Fruit fly (Drosophila melanogaster) whole organism, embryonic: Measurements from ENCODE around the gene pyd.

Experiments
- Atf-2 ChIP-seq: fragments of 200-800 bp; sonication (Bioruptor generic); optimal IDR thresholded peaks from 2 replicates; lab custom pipeline; 2016; ENCODE audit warnings: missing biosample characterization, missing genetic modification characterization
- C15 ChIP-seq: fragments of 200-800 bp; sonication (Bioruptor generic); IDR thresholded peaks from 3 replicates; pipeline ENCODE4 v1.3.6; 2022; ENCODE audit warnings: missing biosample characterization, missing genetic modification characterization
- CG10462 ChIP-seq: fragments of 200-800 bp; sonication (Bioruptor generic); optimal IDR thresholded peaks from 2 replicates; lab custom pipeline; 2016; ENCODE audit warnings: missing biosample characterization, missing genetic modification characterization
- CG12299 ChIP-seq: fragments of 200-800 bp; sonication (Bioruptor generic); optimal IDR thresholded peaks from 2 replicates; lab custom pipeline; 2018; ENCODE audit warnings: missing biosample characterization, mild to moderate bottlenecking, missing genetic modification characterization
- CG12391 ChIP-seq: fragments of 200-800 bp; sonication (Bioruptor generic); optimal IDR thresholded peaks from 3 replicates; lab custom pipeline; 2018; ENCODE audit warnings: missing biosample characterization, mild to moderate bottlenecking, missing genetic modification characterization, moderate library complexity
- CG12769 ChIP-seq: fragments of 200-800 bp; sonication (Bioruptor generic); optimal IDR thresholded peaks from 2 replicates; lab custom pipeline; 2019; ENCODE audit warnings: missing biosample characterization, mild to moderate bottlenecking, missing genetic modification characterization, moderate library complexity
- CG13287 ChIP-seq: fragments of 200-800 bp; sonication (Bioruptor generic); IDR thresholded peaks from 2 replicates; pipeline ENCODE4 v1.3.6; 2022; ENCODE audit warnings: missing biosample characterization, missing genetic modification characterization; ENCODE audit not compliant: partially characterized antibody
- CG14014 ChIP-seq: fragments of 200-800 bp; sonication (Bioruptor generic); IDR thresholded peaks from 2 replicates; pipeline ENCODE4 v1.3.6; 2022; ENCODE audit warnings: missing biosample characterization, missing genetic modification characterization
- CG14965 ChIP-seq: fragments of 200-800 bp; sonication (Bioruptor generic); optimal IDR thresholded peaks from 2 replicates; lab custom pipeline; 2016; ENCODE audit warnings: missing biosample characterization, missing genetic modification characterization, borderline replicate concordance
- CG15514 ChIP-seq: fragments of 200-800 bp; sonication (Bioruptor generic); optimal IDR thresholded peaks from 3 replicates; lab custom pipeline; 2017; ENCODE audit warnings: missing biosample characterization, missing genetic modification characterization, mild to moderate bottlenecking, moderate library complexity, missing genetic modification reagents
- CG15601 ChIP-seq: fragments of 200-800 bp; sonication (Bioruptor generic); optimal IDR thresholded peaks from 3 replicates; lab custom pipeline; 2019; ENCODE audit warnings: missing biosample characterization, mild to moderate bottlenecking, missing genetic modification characterization, moderate library complexity
- CG16779 ChIP-seq: fragments of 200-800 bp; sonication (Bioruptor generic); IDR thresholded peaks from 2 replicates; pipeline ENCODE4 v1.3.6; 2022; ENCODE audit warnings: missing biosample characterization, missing genetic modification characterization
- CG2875 ChIP-seq: fragments of 200-800 bp; sonication (Bioruptor generic); optimal IDR thresholded peaks from 2 replicates; lab custom pipeline; 2017; ENCODE audit warnings: missing biosample characterization, mild to moderate bottlenecking, missing genetic modification characterization, missing genetic modification reagents
- CG31388 ChIP-seq: fragments of 200-800 bp; sonication (Bioruptor generic); optimal IDR thresholded peaks from 2 replicates; lab custom pipeline; 2016; ENCODE audit warnings: missing biosample characterization, missing genetic modification characterization
- CG31441 ChIP-seq: fragments of 200-800 bp; sonication (Bioruptor generic); IDR thresholded peaks from 2 replicates; pipeline ENCODE4 v1.3.6; 2022; ENCODE audit warnings: missing biosample characterization, missing genetic modification characterization
- CG33213 ChIP-seq: fragments of 200-800 bp; sonication (Bioruptor generic); optimal IDR thresholded peaks from 3 replicates; lab custom pipeline; 2016; ENCODE audit warnings: missing biosample characterization, missing genetic modification characterization
- CG7556 ChIP-seq: fragments of 200-800 bp; sonication (Bioruptor generic); optimal IDR thresholded peaks from 2 replicates; lab custom pipeline; 2017; ENCODE audit warnings: missing biosample characterization, mild to moderate bottlenecking, missing genetic modification characterization
- CG7928 ChIP-seq: fragments of 200-800 bp; sonication (Bioruptor generic); optimal IDR thresholded peaks from 2 replicates; lab custom pipeline; 2017; ENCODE audit warnings: missing biosample characterization, mild to moderate bottlenecking, missing genetic modification characterization
- CG8290 ChIP-seq, 3 experiments: fragments of 200-800 bp; sonication (Bioruptor generic); optimal IDR thresholded peaks; 2 replicates each; lab custom pipeline; 2016 to 2019; ENCODE audit warnings: missing biosample characterization in 3 of 3, missing genetic modification characterization in 3 of 3, mild to moderate bottlenecking in 2 of 3, moderate library complexity in 1 of 3
- CG9797 ChIP-seq: fragments of 200-800 bp; sonication (Bioruptor generic); optimal IDR thresholded peaks from 3 replicates; lab custom pipeline; 2018; ENCODE audit warnings: missing biosample characterization, mild to moderate bottlenecking, missing genetic modification characterization
- Chrac-16 ChIP-seq: fragments of 200-800 bp; sonication (Bioruptor generic); optimal IDR thresholded peaks from 3 replicates; lab custom pipeline; 2016; ENCODE audit warnings: missing biosample characterization, missing genetic modification characterization
- Jarid2 ChIP-seq: fragments of 200-800 bp; sonication (Bioruptor generic); optimal IDR thresholded peaks from 3 replicates; lab custom pipeline; 2017; ENCODE audit warnings: mild to moderate bottlenecking, missing biosample characterization, missing genetic modification reagents, missing genetic modification characterization
- Lpt ChIP-seq: fragments of >200 bp; optimal IDR thresholded peaks from 2 replicates; lab custom pipeline; 2018; ENCODE audit warnings: missing biosample characterization, missing genetic modification characterization
- NC2β ChIP-seq: fragments of 200-800 bp; sonication (Bioruptor generic); optimal IDR thresholded peaks from 2 replicates; lab custom pipeline; 2016; ENCODE audit warnings: missing biosample characterization, missing genetic modification characterization
- Nf-YB ChIP-seq: fragments of 200-800 bp; sonication (Bioruptor generic); optimal IDR thresholded peaks from 3 replicates; lab custom pipeline; 2019; ENCODE audit warnings: missing biosample characterization, mild to moderate bottlenecking, missing genetic modification characterization, moderate library complexity
- Oli ChIP-seq: fragments of 200-800 bp; sonication (Bioruptor generic); optimal IDR thresholded peaks from 2 replicates; lab custom pipeline; 2018; ENCODE audit warnings: missing biosample characterization, mild to moderate bottlenecking, missing genetic modification characterization, moderate library complexity
- Usf ChIP-seq: fragments of 200-800 bp; sonication (Bioruptor generic); optimal IDR thresholded peaks from 2 replicates; lab custom pipeline; 2017; ENCODE audit warnings: missing genotype, missing biosample characterization, missing genetic modification characterization
- Xrp1 ChIP-seq: fragments of 200-800 bp; sonication (Bioruptor generic); IDR thresholded peaks from 2 replicates; pipeline ENCODE4 v1.3.6; 2022; ENCODE audit warnings: missing biosample characterization, missing genetic modification characterization
- ab ChIP-seq: fragments of 200-800 bp; sonication (Bioruptor generic); optimal IDR thresholded peaks from 2 replicates; lab custom pipeline; 2016; ENCODE audit warnings: missing biosample characterization, missing genetic modification characterization
- ash1 ChIP-seq: fragments of 200-800 bp; sonication (Bioruptor generic); optimal IDR thresholded peaks from 2 replicates; lab custom pipeline; 2018; ENCODE audit warnings: missing biosample characterization, mild to moderate bottlenecking, missing genetic modification characterization
- dmrt11E ChIP-seq: fragments of 200-800 bp; sonication (Bioruptor generic); optimal IDR thresholded peaks from 3 replicates; lab custom pipeline; 2018; ENCODE audit warnings: missing biosample characterization, mild to moderate bottlenecking, missing genetic modification characterization, moderate library complexity
- en ChIP-seq: fragments of 200-800 bp; sonication (Bioruptor generic); optimal IDR thresholded peaks from 2 replicates; lab custom pipeline; 2016; ENCODE audit warnings: missing biosample characterization, missing genetic modification characterization
- ewg ChIP-seq: fragments of 200-800 bp; sonication (Bioruptor generic); optimal IDR thresholded peaks from 3 replicates; lab custom pipeline; 2017; ENCODE audit warnings: mild to moderate bottlenecking, missing biosample characterization, missing genetic modification reagents, missing genetic modification characterization
- fd64A ChIP-seq: fragments of 200-800 bp; sonication (Bioruptor generic); optimal IDR thresholded peaks from 3 replicates; lab custom pipeline; 2018; ENCODE audit warnings: missing biosample characterization, mild to moderate bottlenecking, missing genetic modification characterization
- insv ChIP-seq, 2 experiments: fragments of 200-800 bp; sonication (Bioruptor generic); optimal IDR thresholded peaks; 3 replicates each; lab custom pipeline; 2016 to 2018; ENCODE audit warnings: missing biosample characterization in 2 of 2, missing genetic modification characterization in 2 of 2
- kni ChIP-seq: fragments of 200-800 bp; sonication (Bioruptor generic); optimal IDR thresholded peaks from 3 replicates; lab custom pipeline; 2017; ENCODE audit warnings: mild to moderate bottlenecking, missing biosample characterization, missing genetic modification reagents, missing genetic modification characterization
- knrl ChIP-seq: fragments of 200-800 bp; sonication (Bioruptor generic); IDR thresholded peaks from 3 replicates; pipeline ENCODE4 v1.3.6; 2022; ENCODE audit warnings: missing biosample characterization, missing genetic modification characterization; ENCODE audit not compliant: partially characterized antibody
- lov ChIP-seq, 2 experiments: fragments of 200-800 bp in 1 of 2; fragments of >200 bp in 1 of 2; sonication (Bioruptor generic) in 1 of 2; IDR thresholded peaks in 1 of 2; optimal IDR thresholded peaks in 1 of 2; 2 replicates in 1 of 2; 3 replicates in 1 of 2; pipeline versions ENCODE4 v1.3.6 to Lab custom; 2017 to 2022; ENCODE audit warnings: missing biosample characterization in 1 of 2, missing genetic modification characterization in 1 of 2
- onecut ChIP-seq: fragments of 200-800 bp; sonication (Bioruptor generic); IDR thresholded peaks from 2 replicates; pipeline ENCODE4 v1.3.6; 2022; ENCODE audit warnings: missing biosample characterization, missing genetic modification characterization
- peb ChIP-seq: fragments of 200-800 bp; sonication (Bioruptor generic); IDR thresholded peaks from 2 replicates; pipeline ENCODE4 v1.3.6; 2022; ENCODE audit warnings: missing biosample characterization, missing genetic modification characterization
- pho ChIP-seq: fragments of 200-800 bp; sonication (Bioruptor generic); optimal IDR thresholded peaks from 2 replicates; lab custom pipeline; 2016; ENCODE audit warnings: missing biosample characterization, missing genetic modification characterization
- pzg ChIP-seq: fragments of 200-800 bp; sonication (Bioruptor generic); optimal IDR thresholded peaks from 3 replicates; lab custom pipeline; 2018; ENCODE audit warnings: missing biosample characterization, mild to moderate bottlenecking, missing genetic modification characterization, moderate library complexity
- sug ChIP-seq: fragments of 200-800 bp; optimal IDR thresholded peaks from 2 replicates; lab custom pipeline; 2019; ENCODE audit warnings: missing biosample characterization, mild to moderate bottlenecking, missing genetic modification characterization, moderate library complexity
- toy ChIP-seq: fragments of 200-800 bp; sonication (Bioruptor generic); IDR thresholded peaks from 2 replicates; pipeline ENCODE4 v1.3.6; 2022; ENCODE audit warnings: missing biosample characterization, missing genetic modification characterization
- unc-4 ChIP-seq: fragments of 200-800 bp; sonication (Bioruptor generic); IDR thresholded peaks from 2 replicates; pipeline ENCODE4 v1.3.6; 2022; ENCODE audit warnings: missing biosample characterization, missing genetic modification characterization; ENCODE audit not compliant: partially characterized antibody
- wor ChIP-seq: fragments of 200-800 bp; sonication (Bioruptor generic); IDR thresholded peaks from 2 replicates; pipeline ENCODE4 v1.3.6; 2022; ENCODE audit warnings: missing biosample characterization, missing genetic modification characterization
- zen ChIP-seq: fragments of 200-800 bp; sonication (Bioruptor generic); optimal IDR thresholded peaks from 3 replicates; lab custom pipeline; 2018; ENCODE audit warnings: missing biosample characterization, mild to moderate bottlenecking, missing genetic modification characterization, moderate library complexity
- zfh1 ChIP-seq: fragments of 200-800 bp; sonication (Bioruptor generic); IDR thresholded peaks from 3 replicates; pipeline ENCODE4 v1.3.6; 2022; ENCODE audit warnings: missing biosample characterization, missing genetic modification characterization

The pyd gene

dm6 chr3R:8820428-8820912 is 111.2 kb downstream of the pyd start, which contains the start of gene aqz (continued):
- TF ChIP-seq NC2β (GFP tag; lab: Kevin White, UChicago): peak; percentile 81
- peak; percentile 66 for TF ChIP-seq CG15601
- TF ChIP-seq pzg: peak; percentile 98
- no peak for TF ChIP-seq CG10462 (GFP tag; lab: Kevin White, UChicago)
- no peak for TF ChIP-seq ab (GFP tag; lab: Kevin White, UChicago)
- TF ChIP-seq fd64A: peak; percentile 51
- TF ChIP-seq dmrt11E (tag; lab: Kevin White, UChicago): peak; percentile 8
- peak; percentile 93 for TF ChIP-seq CG15514 (GFP tag; lab: Kevin White, UChicago)
- TF ChIP-seq pho (GFP tag; lab: Kevin White, UChicago): peak; percentile 67
- peak; percentile 38; the same call in 1 of the 2 replicates for TF ChIP-seq Xrp1 (GFP tag; lab: Robert Waterston, UW)
- peak; percentile 49; the same call in 1 of the 2 replicates for TF ChIP-seq CG16779
- TF ChIP-seq sug (tag; lab: Kevin White, UChicago): peak; percentile 80
- TF ChIP-seq C15 (GFP tag; lab: Robert Waterston, UW): 0 out of 3 replicates have a peak, but pooled peaks have one; percentile 34
- no peak for TF ChIP-seq wor
- no peak for TF ChIP-seq lov (optimal IDR thresholded peaks at IDR 0.05; lab: Kevin White, UChicago)
- TF ChIP-seq lov (GFP tag; IDR thresholded peaks at IDR 0.05; lab: Robert Waterston, UW): 0 out of 3 replicates have a peak, but pooled peaks have one; percentile 53
- TF ChIP-seq Atf-2: peak; percentile 48
- TF ChIP-seq CG8290 (GFP tag; optimal IDR thresholded peaks at IDR 0.05; lab: Kevin White, UChicago): no peak
- peak in 1 of 2 experiments; percentile 89 for TF ChIP-seq CG8290 (tag; optimal IDR thresholded peaks at IDR 0.05; lab: Kevin White, UChicago)
- TF ChIP-seq kni (GFP tag; lab: Kevin White, UChicago): peak; percentile 70
- peak; percentile 32 for TF ChIP-seq Chrac-16 (GFP tag; lab: Kevin White, UChicago)
- TF ChIP-seq knrl (GFP tag; lab: Robert Waterston, UW): peak; percentile 63
- TF ChIP-seq ash1 (GFP tag; lab: Kevin White, UChicago): peak; percentile 78
- TF ChIP-seq CG12769 (tag; lab: Kevin White, UChicago): peak; percentile 81
- TF ChIP-seq CG31441 (GFP tag; lab: Robert Waterston, UW): peak; percentile 39
- peak; percentile 57 for TF ChIP-seq unc-4 (GFP tag; lab: Robert Waterston, UW)
- peak; percentile 98 for TF ChIP-seq ewg (GFP tag; lab: Kevin White, UChicago)
- peak; percentile 70 for TF ChIP-seq CG12391 (tag; lab: Kevin White, UChicago)
- no peak for TF ChIP-seq CG14965 (GFP tag; lab: Kevin White, UChicago)
- TF ChIP-seq en (GFP tag; lab: Kevin White, UChicago): no peak
- no peak for TF ChIP-seq Lpt (GFP tag; lab: Kevin White, UChicago)
- peak; percentile 88 for TF ChIP-seq Jarid2 (GFP tag; lab: Kevin White, UChicago)
- TF ChIP-seq CG12299 (tag; lab: Kevin White, UChicago): peak; percentile 39
- no peak for TF ChIP-seq peb
- TF ChIP-seq CG2875 (GFP tag; lab: Kevin White, UChicago): no peak
- TF ChIP-seq zfh1 (GFP tag; lab: Robert Waterston, UW): peak; percentile 72; the same call in 2 of the 3 replicates
- TF ChIP-seq CG14014 (GFP tag; lab: Robert Waterston, UW): peak; percentile 60; the same call in 1 of the 2 replicates
- peak; percentile 92 for TF ChIP-seq CG33213 (GFP tag; lab: Kevin White, UChicago)
- peak; percentile 27 for TF ChIP-seq CG7928 (GFP tag; lab: Kevin White, UChicago)
- peak in 1 of 2 experiments; percentile 64 for TF ChIP-seq insv (GFP tag; optimal IDR thresholded peaks at IDR 0.05; lab: Kevin White, UChicago)
- TF ChIP-seq onecut (GFP tag; lab: Robert Waterston, UW): peak; percentile 98
- TF ChIP-seq Nf-YB (GFP tag; lab: Kevin White, UChicago): peak; percentile 31
- TF ChIP-seq CG9797 (GFP tag; lab: Kevin White, UChicago): peak; percentile 87
- TF ChIP-seq zen (tag; lab: Kevin White, UChicago): peak; percentile 80
- TF ChIP-seq CG13287: peak; percentile 62
- no peak for TF ChIP-seq Oli
- TF ChIP-seq CG7556: no peak
- no peak for TF ChIP-seq Usf
- no peak for TF ChIP-seq toy (GFP tag; lab: Robert Waterston, UW)
- TF ChIP-seq CG31388: no peak
